Worm (Caenorhabditis elegans) whole organism, early embryonic: ENCODE data around the gene K01G12.22.

Experiments used
- B0310.2 ChIP-seq: sonication (generic microtip); optimal IDR thresholded peaks from 2 replicates; lab custom pipeline; 2016; ENCODE audit warnings: mild to moderate bottlenecking, missing genetic modification characterization, missing compliant biosample characterization
- F13C5.2 ChIP-seq: sonication (generic microtip); optimal IDR thresholded peaks from 2 replicates; lab custom pipeline; 2017; ENCODE audit warnings: mild to moderate bottlenecking, missing genetic modification characterization, inconsistent platforms, missing compliant biosample characterization
- ama-1 ChIP-seq: fragments of 150-350 bp; optimal IDR thresholded peaks from 2 replicates; lab custom pipeline; 2014
- ceh-13 ChIP-seq: fragments of 200-800 bp; sonication (Bioruptor generic); optimal IDR thresholded peaks from 2 replicates; lab custom pipeline; 2018; ENCODE audit warnings: mild to moderate bottlenecking, missing genetic modification characterization, missing compliant biosample characterization
- ets-7 ChIP-seq: sonication (generic microtip); optimal IDR thresholded peaks from 2 replicates; lab custom pipeline; 2016; ENCODE audit warnings: missing genotype, missing genetic modification characterization, missing compliant biosample characterization
- flt-1 ChIP-seq: fragments of 200-800 bp; sonication (Bioruptor generic); IDR thresholded peaks from 2 replicates; pipeline ENCODE4 v1.3.6; 2022; ENCODE audit warnings: missing genetic modification characterization, missing compliant biosample characterization
- hmbx-1 ChIP-seq: sonication (generic microtip); optimal IDR thresholded peaks from 2 replicates; lab custom pipeline; 2016; ENCODE audit warnings: mild to moderate bottlenecking, missing genetic modification characterization, missing compliant biosample characterization
- hmg-4 ChIP-seq: fragments of 200-800 bp; sonication (Bioruptor generic); optimal IDR thresholded peaks from 2 replicates; lab custom pipeline; 2018; ENCODE audit warnings: mild to moderate bottlenecking, missing genetic modification characterization, missing compliant biosample characterization
- hnd-1 ChIP-seq: sonication (generic microtip); optimal IDR thresholded peaks from 2 replicates; lab custom pipeline; 2016; ENCODE audit warnings: missing genetic modification characterization, missing compliant biosample characterization
- pes-1 ChIP-seq: fragments of 200-800 bp; sonication (Bioruptor generic); IDR thresholded peaks from 2 replicates; pipeline ENCODE4 v1.3.6; 2022; ENCODE audit warnings: missing genetic modification reagents, missing genetic modification characterization, missing compliant biosample characterization
- sea-1 ChIP-seq: fragments of 200-800 bp; sonication (Bioruptor generic); conservative IDR thresholded peaks from 2 replicates; pipeline ENCODE4 v1.3.6; 2022; ENCODE audit warnings: missing genetic modification characterization, missing compliant biosample characterization
- tbx-11 ChIP-seq: fragments of 200-800 bp; sonication (Bioruptor generic); IDR thresholded peaks from 2 replicates; pipeline ENCODE4 v1.3.6; 2022; ENCODE audit warnings: missing genetic modification characterization, missing compliant biosample characterization
- tbx-37 ChIP-seq: fragments of 200-800 bp; sonication (Bioruptor generic); conservative IDR thresholded peaks from 2 replicates; pipeline ENCODE4 v1.3.6; 2022; ENCODE audit warnings: missing genetic modification reagents, missing genetic modification characterization, missing compliant biosample characterization
- tra-4 ChIP-seq: sonication (generic microtip); optimal IDR thresholded peaks from 2 replicates; lab custom pipeline; 2017; ENCODE audit warnings: missing genetic modification characterization, missing compliant biosample characterization

ce11 chrIV:14193196-14193595 is 1.2 kb downstream of the K01G12.22 start, which contains the start of gene K01G12.3:
- no peak for TF ChIP-seq pes-1 (GFP tag; lab: Robert Waterston, UW)
- TF ChIP-seq tbx-11, result no peak
- TF ChIP-seq ama-1 (lab: Kevin White, UChicago), result no peak
- TF ChIP-seq sea-1 (GFP tag; lab: Robert Waterston, UW), result no peak
- TF ChIP-seq flt-1 (GFP tag; lab: Robert Waterston, UW), result no peak
- no peak for TF ChIP-seq tbx-37
- TF ChIP-seq ets-7 (tag; lab: Kevin White, UChicago), result no peak
- no peak for TF ChIP-seq B0310.2 (tag; lab: Kevin White, UChicago)
- TF ChIP-seq hnd-1, result no peak
- TF ChIP-seq tra-4 (tag; lab: Kevin White, UChicago), result no peak
- no peak for TF ChIP-seq ceh-13 (GFP tag; lab: Kevin White, UChicago)
- no peak for TF ChIP-seq hmbx-1 (tag; lab: Kevin White, UChicago)
- no peak for TF ChIP-seq hmg-4
- no peak for TF ChIP-seq F13C5.2 (tag; lab: Kevin White, UChicago)
